Fruit fly (Drosophila melanogaster) whole organism, pupa: ENCODE data around the gene CG34382.

Source experiments
- CG12605 ChIP-seq: fragments of 200-800 bp; sonication (Bioruptor generic); IDR thresholded peaks from 2 replicates; pipeline ENCODE4 v1.3.6; 2022; ENCODE audit warnings: missing biosample characterization, missing genetic modification characterization
- CG9948 ChIP-seq: fragments of 200-800 bp; sonication (Bioruptor generic); optimal IDR thresholded peaks from 2 replicates; lab custom pipeline; 2018; ENCODE audit warnings: missing biosample characterization, mild to moderate bottlenecking, missing genetic modification characterization, moderate library complexity
- EcR ChIP-seq: fragments of 200-800 bp; sonication (Bioruptor generic); optimal IDR thresholded peaks from 3 replicates; lab custom pipeline; 2019; ENCODE audit warnings: missing biosample characterization, missing genetic modification characterization, mild to moderate bottlenecking, moderate library complexity, missing genetic modification reagents
- Pif1B ChIP-seq: fragments of 200-800 bp; sonication (Bioruptor generic); optimal IDR thresholded peaks from 3 replicates; lab custom pipeline; 2016; ENCODE audit warnings: missing biosample characterization, missing genetic modification characterization
- Snoo ChIP-seq: fragments of 200-800 bp; sonication (Bioruptor generic); optimal IDR thresholded peaks from 3 replicates; lab custom pipeline; 2017; ENCODE audit warnings: missing biosample characterization, mild to moderate bottlenecking, missing genetic modification characterization, inconsistent platforms
- gl ChIP-seq: fragments of 200-800 bp; sonication (Bioruptor generic); optimal IDR thresholded peaks from 2 replicates; lab custom pipeline; 2018; ENCODE audit warnings: missing biosample characterization, mild to moderate bottlenecking, missing genetic modification characterization

DNA sequence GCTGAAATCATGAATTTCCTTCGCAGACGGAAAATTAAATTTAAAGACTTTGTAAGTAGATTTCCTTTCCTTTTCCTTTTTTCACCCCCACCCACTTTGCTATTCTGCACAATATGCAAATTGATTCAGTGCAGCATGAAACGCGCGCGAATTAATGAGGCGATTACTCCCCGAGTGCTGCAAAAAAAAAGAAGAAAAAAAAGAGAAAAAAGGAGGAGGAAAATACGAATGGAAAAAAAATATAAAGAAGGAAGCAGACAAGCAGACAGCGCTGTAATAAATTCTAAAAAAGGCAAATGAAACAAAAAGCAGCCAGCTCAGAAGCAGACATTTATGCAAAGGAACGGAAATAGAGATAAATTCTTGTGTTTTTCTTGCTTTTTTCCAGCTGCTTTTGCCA, 30.0 kb upstream of the CG34382 start:
- TF ChIP-seq EcR (peak; percentile 43), CG9948 (tag; lab: Kevin White, UChicago) (peak; percentile 73), Pif1B (peak; percentile 82), Snoo (tag; lab: Kevin White, UChicago) (no peak), gl (tag; lab: Kevin White, UChicago) (peak; percentile 97), CG12605 (peak; percentile 93)
